Worm (Caenorhabditis elegans): Measurements from ENCODE around the gene cyp-13A3.
A peak's percentile ranks its signal among the peaks of the same experiment; 100 is the strongest.

Gene cyp-13A3

ce11 chrII:9807519-9807972 lies 14.4 kb upstream of the cyp-13A3 start, which contains the start of gene cyp-13A8:
Gene cyp-13A8, minus strand, starts transcription at chrII:9807569.
- TF ChIP-seq snpc-4 (tag; optimal IDR thresholded peaks at IDR 0.05) (no peak), fkh-10 (GFP tag; optimal IDR thresholded peaks at IDR 0.05) (no peak), egl-27 (tag; optimal IDR thresholded peaks at IDR 0.05) (no peak), egl-5 (tag; optimal IDR thresholded peaks at IDR 0.05) (no peak), aly-2 (tag; optimal IDR thresholded peaks at IDR 0.05) (no peak), elt-3 (tag; optimal IDR thresholded peaks at IDR 0.05) (peak in 1 of 3 experiments; percentile 14), pqm-1 (tag; optimal IDR thresholded peaks at IDR 0.05) (peak; percentile 89), elt-2 (tag; optimal IDR thresholded peaks at IDR 0.05) (peak; percentile 74)

DNA sequence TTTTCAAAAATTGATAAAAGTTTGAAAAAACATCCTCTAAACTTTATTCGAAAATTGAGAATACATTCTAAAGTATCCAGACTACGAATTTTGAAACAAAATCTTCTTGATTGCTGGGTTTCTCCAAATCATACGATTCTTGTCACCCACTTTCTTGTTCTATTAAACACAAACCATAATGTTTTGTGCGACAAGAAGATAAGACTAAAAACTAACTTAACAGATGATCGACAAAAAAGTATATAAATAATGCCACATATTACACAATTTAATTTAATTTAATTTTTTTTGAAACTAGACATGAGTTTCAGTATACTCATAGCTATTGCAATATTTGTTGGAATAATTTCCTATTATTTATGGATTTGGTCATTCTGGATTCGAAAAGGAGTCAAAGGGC lies 10.2 kb upstream of the cyp-13A3 start, which contains the start of gene cyp-13A7:
cyp-13A7 (plus strand) TSS at position 301 of the 400 bp plus-strand sequence.
- TF ChIP-seq elt-1 (tag; optimal IDR thresholded peaks at IDR 0.05) (no peak), unc-39 (tag; optimal IDR thresholded peaks at IDR 0.05) (no peak), R02D3.7 (tag; optimal IDR thresholded peaks at IDR 0.05) (no peak)

ce11 chrII:9802642-9803041 lies 9.5 kb upstream of the cyp-13A3 start, which contains the start of gene cyp-13A6:
Gene cyp-13A6, minus strand, starts transcription at chrII:9802821.
- TF ChIP-seq egl-5 (tag; optimal IDR thresholded peaks at IDR 0.05) (no peak), ceh-9 (tag; optimal IDR thresholded peaks at IDR 0.05) (no peak), pha-4 (tag; optimal IDR thresholded peaks at IDR 0.05) (peak; percentile 2), elt-2 (tag; optimal IDR thresholded peaks at IDR 0.05) (peak; percentile 26), pqm-1 (tag; optimal IDR thresholded peaks at IDR 0.05) (no peak)

ce11 chrII:9800251-9800650 lies 7.2 kb upstream of the cyp-13A3 start, which contains the start of gene cyp-13A5:
Gene cyp-13A5, minus strand, starts transcription at chrII:9800362.
- TF ChIP-seq elt-1 (tag; optimal IDR thresholded peaks at IDR 0.05) (no peak), pha-4 (tag; optimal IDR thresholded peaks at IDR 0.05) (peak; percentile 64), zag-1 (tag; optimal IDR thresholded peaks at IDR 0.05) (no peak), unc-62 (GFP tag; optimal IDR thresholded peaks at IDR 0.05) (no peak), nfya-1 (tag; optimal IDR thresholded peaks at IDR 0.05; ENCODE audit: insufficient read depth) (no peak), egl-27 (tag; optimal IDR thresholded peaks at IDR 0.05) (no peak), hmg-11 (tag; optimal IDR thresholded peaks at IDR 0.05) (no peak), nhr-77 (tag; optimal IDR thresholded peaks at IDR 0.05) (no peak), nhr-11 (tag; optimal IDR thresholded peaks at IDR 0.05) (no peak), nhr-23 (tag; optimal IDR thresholded peaks at IDR 0.05) (peak; percentile 47), elt-2 (tag; optimal IDR thresholded peaks at IDR 0.05) (peak; percentile 37), lsy-12 (tag; optimal IDR thresholded peaks at IDR 0.05) (no peak), nhr-237 (tag; optimal IDR thresholded peaks at IDR 0.05) (no peak), pqm-1 (tag; optimal IDR thresholded peaks at IDR 0.05) (peak; percentile 65), nhr-43 (tag; optimal IDR thresholded peaks at IDR 0.05; ENCODE audit: poor library complexity, severe bottlenecking) (no peak), ceh-82 (tag; optimal IDR thresholded peaks at IDR 0.05) (no peak), fkh-2 (tag; optimal IDR thresholded peaks at IDR 0.05) (no peak), fkh-10 (GFP tag; optimal IDR thresholded peaks at IDR 0.05) (no peak), elt-3 (tag; optimal IDR thresholded peaks at IDR 0.05) (no peak)

ce11 chrII:9797664-9798063 lies 4.6 kb upstream of the cyp-13A3 start, which contains the start of gene cyp-13A4:
Gene cyp-13A4, minus strand, starts transcription at chrII:9797740.
- no peak for TF ChIP-seq elt-1 (tag; optimal IDR thresholded peaks at IDR 0.05)
- TF ChIP-seq pqm-1 (tag; optimal IDR thresholded peaks at IDR 0.05): peak; percentile 36
- no peak for TF ChIP-seq unc-62 (GFP tag; optimal IDR thresholded peaks at IDR 0.05)
- peak; percentile 18 for TF ChIP-seq elt-2 (tag; optimal IDR thresholded peaks at IDR 0.05)

DNA sequence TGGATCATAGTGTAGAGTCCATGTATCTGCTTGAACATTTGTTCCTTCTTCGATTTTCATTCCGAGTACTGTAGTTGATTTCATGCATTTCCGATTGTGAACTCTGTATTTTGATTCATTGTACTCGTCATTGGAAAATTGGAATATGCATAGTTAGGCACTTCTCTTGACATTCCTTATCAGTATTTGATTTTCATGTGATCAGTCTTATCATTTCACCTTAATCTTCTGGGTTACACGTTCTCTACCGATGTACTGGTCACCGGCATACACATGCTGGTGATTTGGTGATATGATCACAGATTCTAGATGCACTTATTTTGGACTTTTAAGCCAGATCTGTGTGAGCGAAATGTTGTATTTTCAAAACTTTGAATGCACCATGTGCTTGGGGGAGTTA lies 1.9 kb downstream of the cyp-13A3 start:
- TF ChIP-seq elt-2 (tag; optimal IDR thresholded peaks at IDR 0.05) (peak; percentile 97), pqm-1 (tag; optimal IDR thresholded peaks at IDR 0.05) (peak; percentile 98), pha-4 (tag; optimal IDR thresholded peaks at IDR 0.05) (peak; percentile 28), lin-39 (tag; optimal IDR thresholded peaks at IDR 0.05) (no peak), nhr-43 (tag; optimal IDR thresholded peaks at IDR 0.05; ENCODE audit: poor library complexity, severe bottlenecking) (peak; percentile 35), ztf-11 (tag; optimal IDR thresholded peaks at IDR 0.05) (no peak), jun-1 (tag; optimal IDR thresholded peaks at IDR 0.05) (peak; percentile 84), nhr-23 (tag; optimal IDR thresholded peaks at IDR 0.05) (peak; percentile 39)

Data from whole organism, L3 larva.